Worm (Caenorhabditis elegans) whole organism, L4 larva: ENCODE data around the gene rpl-16.

ENCODE experiments used
- F10B5.3 ChIP-seq: sonication (generic microtip); optimal IDR thresholded peaks from 2 replicates; lab custom pipeline; 2016; ENCODE audit warnings: mild to moderate bottlenecking, missing genetic modification characterization, missing compliant biosample characterization
- F49E8.2 ChIP-seq: sonication (generic microtip); optimal IDR thresholded peaks from 2 replicates; lab custom pipeline; 2016; ENCODE audit warnings: missing compliant biosample characterization, mild to moderate bottlenecking, missing genetic modification characterization, borderline replicate concordance
- T20F7.1 ChIP-seq: fragments of 200-800 bp; sonication (Bioruptor generic); optimal IDR thresholded peaks from 2 replicates; lab custom pipeline; 2018; ENCODE audit warnings: mild to moderate bottlenecking, missing genetic modification characterization, missing compliant biosample characterization
- Y105C5A.15 ChIP-seq: fragments of 200-800 bp; sonication (Bioruptor generic); IDR thresholded peaks from 2 replicates; pipeline ENCODE4 v1.3.6; 2022; ENCODE audit warnings: missing genetic modification characterization, missing compliant biosample characterization
- Y48G9A.11 ChIP-seq: fragments of 200-800 bp; sonication (Bioruptor generic); IDR thresholded peaks from 2 replicates; pipeline ENCODE4 v1.3.6; 2022; ENCODE audit warnings: missing genetic modification reagents, missing genetic modification characterization, missing compliant biosample characterization
- Y5F2A.4 ChIP-seq: fragments of 200-800 bp; sonication (Bioruptor generic); optimal IDR thresholded peaks from 2 replicates; lab custom pipeline; 2018; ENCODE audit warnings: mild to moderate bottlenecking, missing genetic modification characterization, missing compliant biosample characterization
- Y75B8A.6 ChIP-seq: fragments of 200-800 bp; sonication (Bioruptor generic); IDR thresholded peaks from 2 replicates; pipeline ENCODE4 v1.3.6; 2022; ENCODE audit warnings: missing genetic modification reagents, missing genetic modification characterization, missing compliant biosample characterization
- ZK337.2 ChIP-seq: fragments of 200-800 bp; sonication (Bioruptor generic); IDR thresholded peaks from 2 replicates; pipeline ENCODE4 v1.3.6; 2022; ENCODE audit warnings: missing genetic modification reagents, missing genetic modification characterization, missing compliant biosample characterization
- ZK546.5 ChIP-seq, 2 experiments: sonication (generic microtip); optimal IDR thresholded peaks; 2 replicates each; lab custom pipeline; 2017; ENCODE audit warnings: missing biosample characterization in 2 of 2, missing genetic modification characterization in 2 of 2
- aha-1 ChIP-seq: fragments of 150-350 bp; peaks from one replicate; lab custom pipeline; 2014; ENCODE audit warnings: missing biosample characterization, missing genetic modification characterization
- attf-4 ChIP-seq: sonication (generic microtip); optimal IDR thresholded peaks from 3 replicates; lab custom pipeline; 2017; ENCODE audit warnings: missing biosample characterization, missing genetic modification characterization
- ceh-44 ChIP-seq: fragments of 200-800 bp; sonication (Bioruptor generic); IDR thresholded peaks from 2 replicates; pipeline ENCODE4 v1.3.6; 2022; ENCODE audit warnings: missing genetic modification reagents, missing genetic modification characterization, missing compliant biosample characterization
- ceh-62 ChIP-seq: sonication (generic microtip); optimal IDR thresholded peaks from 2 replicates; lab custom pipeline; 2017; ENCODE audit warnings: missing biosample characterization, missing genetic modification characterization
- daf-16 ChIP-seq, 3 experiments: sonication (generic microtip); optimal IDR thresholded peaks; 2 replicates each; lab custom pipeline; 2016 to 2017; ENCODE audit warnings: missing genetic modification characterization in 3 of 3, missing genetic modification reagents in 3 of 3, mild to moderate bottlenecking in 2 of 3, missing compliant biosample characterization in 2 of 3, missing biosample characterization in 1 of 3, moderate library complexity in 1 of 3
- daf-8 ChIP-seq: fragments of 200-800 bp; sonication (Bioruptor generic); IDR thresholded peaks from 2 replicates; pipeline ENCODE4 v1.3.6; 2022; ENCODE audit warnings: missing genetic modification characterization, missing compliant biosample characterization
- dmd-6 ChIP-seq: fragments of 200-800 bp; sonication (Bioruptor generic); IDR thresholded peaks from 2 replicates; pipeline ENCODE4 v1.3.6; 2022; ENCODE audit warnings: missing genetic modification reagents, missing genetic modification characterization, missing compliant biosample characterization
- duxl-1 ChIP-seq: sonication (generic microtip); optimal IDR thresholded peaks from 2 replicates; lab custom pipeline; 2016; ENCODE audit warnings: mild to moderate bottlenecking, missing genetic modification characterization, moderate library complexity, missing compliant biosample characterization; ENCODE audit not compliant: poor library complexity
- dve-1 ChIP-seq: sonication (generic microtip); optimal IDR thresholded peaks from 2 replicates; lab custom pipeline; 2017; ENCODE audit warnings: antibody characterized with exemption, mild to moderate bottlenecking, missing genetic modification characterization, missing compliant biosample characterization; ENCODE audit not compliant: insufficient read depth
- egl-27 ChIP-seq: sonication (generic microtip); optimal IDR thresholded peaks from 3 replicates; lab custom pipeline; 2017; ENCODE audit warnings: missing biosample characterization, missing genetic modification reagents, missing genetic modification characterization
- gei-8 ChIP-seq: fragments of 200-800 bp; sonication (Bioruptor generic); optimal IDR thresholded peaks from 2 replicates; lab custom pipeline; 2018; ENCODE audit warnings: mild to moderate bottlenecking, missing genetic modification characterization, missing compliant biosample characterization
- hif-1 ChIP-seq, 2 experiments: sonication (generic microtip); optimal IDR thresholded peaks; 2 replicates each; lab custom pipeline; 2016 to 2017; ENCODE audit warnings: missing compliant biosample characterization in 2 of 2, missing genetic modification characterization in 2 of 2, missing genetic modification reagents in 2 of 2, missing genotype in 2 of 2, mild to moderate bottlenecking in 1 of 2
- lin-1 ChIP-seq: fragments of 200-800 bp; sonication (Bioruptor generic); IDR thresholded peaks from 2 replicates; pipeline ENCODE4 v1.3.6; 2022; ENCODE audit warnings: missing genetic modification reagents, missing genetic modification characterization, missing compliant biosample characterization
- lin-15B ChIP-seq: fragments of 150-350 bp; sonication (generic microtip); optimal IDR thresholded peaks from 3 replicates; lab custom pipeline; 2014; ENCODE audit warnings: missing biosample characterization, missing genetic modification characterization
- madf-5 ChIP-seq, 2 experiments: fragments of 200-800 bp; sonication (Bioruptor generic); IDR thresholded peaks; 2 replicates each; pipeline ENCODE4 v1.3.6; 2022; ENCODE audit warnings: missing compliant biosample characterization in 2 of 2, missing genetic modification characterization in 2 of 2
- mxl-2 ChIP-seq: fragments of 200-800 bp; sonication (Bioruptor generic); conservative IDR thresholded peaks from 2 replicates; pipeline ENCODE4 v1.3.6; 2022; ENCODE audit warnings: missing genetic modification reagents, missing genetic modification characterization, missing compliant biosample characterization
- nhr-10 ChIP-seq: fragments of 150-350 bp; optimal IDR thresholded peaks from 2 replicates; lab custom pipeline; 2014; ENCODE audit warnings: missing biosample characterization, missing genetic modification characterization
- nhr-11 ChIP-seq: fragments of 150-350 bp; optimal IDR thresholded peaks from 2 replicates; lab custom pipeline; 2014; ENCODE audit warnings: missing biosample characterization, missing genetic modification characterization
- nhr-25 ChIP-seq: sonication (generic microtip); optimal IDR thresholded peaks from 2 replicates; lab custom pipeline; 2017; ENCODE audit warnings: missing genetic modification characterization, mild to moderate bottlenecking, missing compliant biosample characterization, antibody characterized with exemption, moderate library complexity, borderline replicate concordance; ENCODE audit not compliant: insufficient read depth
- nhr-42 ChIP-seq: fragments of 200-800 bp; sonication (Bioruptor generic); IDR thresholded peaks from 2 replicates; pipeline ENCODE4 v1.3.6; 2022; ENCODE audit warnings: missing genetic modification characterization, missing compliant biosample characterization
- nhr-48 ChIP-seq: sonication (generic microtip); optimal IDR thresholded peaks from 2 replicates; lab custom pipeline; 2016; ENCODE audit warnings: mild to moderate bottlenecking, missing genetic modification characterization, missing compliant biosample characterization
- nhr-76 ChIP-seq: fragments of 150-350 bp; optimal IDR thresholded peaks from 2 replicates; lab custom pipeline; 2014; ENCODE audit warnings: missing biosample characterization, missing genetic modification characterization
- pha-4 ChIP-seq, 2 experiments: fragments of 150-350 bp in 1 of 2; fragments of 200-800 bp in 1 of 2; sonication (Bioruptor generic) in 1 of 2; IDR thresholded peaks in 1 of 2; optimal IDR thresholded peaks in 1 of 2; 2 replicates each; pipeline versions ENCODE4 v1.3.6 to Lab custom; 2014 to 2022; ENCODE audit warnings: missing genetic modification characterization in 2 of 2, missing genetic modification reagents in 2 of 2, missing biosample characterization in 1 of 2, missing compliant biosample characterization in 1 of 2
- php-3 ChIP-seq: fragments of 200-800 bp; sonication (Bioruptor generic); IDR thresholded peaks from 2 replicates; pipeline ENCODE4 v1.3.6; 2022; ENCODE audit warnings: missing genetic modification reagents, missing genetic modification characterization, missing compliant biosample characterization
- rbr-2 ChIP-seq: sonication (generic microtip); optimal IDR thresholded peaks from 2 replicates; lab custom pipeline; 2016; ENCODE audit warnings: missing genotype, missing genetic modification characterization, missing compliant biosample characterization
- saeg-2 ChIP-seq: fragments of 200-800 bp; sonication (Bioruptor generic); IDR thresholded peaks from 2 replicates; pipeline ENCODE4 v1.3.6; 2022; ENCODE audit warnings: missing genetic modification reagents, missing genetic modification characterization, missing compliant biosample characterization
- sdz-12 ChIP-seq: fragments of 200-800 bp; sonication (Bioruptor generic); optimal IDR thresholded peaks from 2 replicates; lab custom pipeline; 2018; ENCODE audit warnings: mild to moderate bottlenecking, missing genetic modification characterization, missing compliant biosample characterization
- snpc-4 ChIP-seq: fragments of 150-350 bp; optimal IDR thresholded peaks from 2 replicates; lab custom pipeline; 2014; ENCODE audit warnings: missing biosample characterization, missing genetic modification characterization
- spr-1 ChIP-seq: sonication (generic microtip); optimal IDR thresholded peaks from 2 replicates; lab custom pipeline; 2016; ENCODE audit warnings: mild to moderate bottlenecking, missing genetic modification characterization, missing compliant biosample characterization
- spr-3 ChIP-seq: fragments of 200-800 bp; sonication (Bioruptor generic); optimal IDR thresholded peaks from 2 replicates; lab custom pipeline; 2018; ENCODE audit warnings: mild to moderate bottlenecking, missing genetic modification characterization, missing compliant biosample characterization
- tag-97 ChIP-seq: fragments of 200-800 bp; sonication (Bioruptor generic); IDR thresholded peaks from 2 replicates; pipeline ENCODE4 v1.3.6; 2022; ENCODE audit warnings: missing genetic modification characterization, missing compliant biosample characterization
- tra-1 ChIP-seq: fragments of 200-800 bp; sonication (Bioruptor generic); IDR thresholded peaks from 2 replicates; pipeline ENCODE4 v1.3.6; 2022; ENCODE audit warnings: missing genetic modification reagents, missing genetic modification characterization, missing compliant biosample characterization
- unc-62 ChIP-seq, 3 experiments: fragments of 150-350 bp in 1 of 3; sonication (generic microtip); optimal IDR thresholded peaks in 2 of 3; peaks in 1 of 3; 1 replicate in 1 of 3; 2 replicates in 2 of 3; lab custom pipeline; 2014 to 2017; ENCODE audit warnings: missing biosample characterization in 3 of 3, missing genetic modification characterization in 3 of 3, missing genetic modification reagents in 3 of 3, missing genotype in 1 of 3
- zfp-3 ChIP-seq: fragments of 200-800 bp; sonication (Bioruptor generic); conservative IDR thresholded peaks from 2 replicates; pipeline ENCODE4 v1.3.6; 2022; ENCODE audit warnings: missing genetic modification reagents, missing genetic modification characterization, missing compliant biosample characterization
- ztf-7 ChIP-seq: fragments of 150-350 bp; optimal IDR thresholded peaks from 2 replicates; lab custom pipeline; 2014; ENCODE audit warnings: missing biosample characterization, missing genetic modification characterization

Gene rpl-16

DNA sequence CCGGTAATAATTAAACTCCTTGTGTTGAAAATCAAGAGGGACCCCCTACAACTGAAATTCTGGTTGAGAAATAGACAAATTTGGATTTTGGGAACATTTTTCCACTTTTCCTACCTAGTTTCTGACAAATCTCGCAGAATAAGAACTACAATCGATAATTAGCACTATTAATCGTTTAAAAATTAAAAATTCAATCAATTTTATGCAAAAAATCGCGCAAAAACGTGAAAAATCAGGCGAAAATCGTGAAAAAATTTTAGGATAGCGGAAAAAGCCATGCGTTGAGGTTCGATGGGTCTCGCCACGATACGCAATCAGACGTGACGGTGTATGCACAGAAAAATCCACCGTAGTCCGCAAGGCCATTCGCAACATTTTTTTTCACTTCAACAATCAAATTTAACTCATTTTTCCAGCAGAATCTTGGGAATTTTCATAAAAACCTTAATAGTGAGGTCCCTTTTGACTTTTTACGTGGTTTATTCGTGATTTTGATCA lies 1.7 kb upstream of the rpl-16 start, which contains the start of gene lias-1 (continued):
- TF ChIP-seq zfp-3 (GFP tag; lab: Robert Waterston, UW) (no peak), nhr-76 (tag; lab: Kevin White, UChicago) (no peak), ceh-44 (no peak), Y5F2A.4 (no peak), ztf-7 (peak; percentile 6)

DNA sequence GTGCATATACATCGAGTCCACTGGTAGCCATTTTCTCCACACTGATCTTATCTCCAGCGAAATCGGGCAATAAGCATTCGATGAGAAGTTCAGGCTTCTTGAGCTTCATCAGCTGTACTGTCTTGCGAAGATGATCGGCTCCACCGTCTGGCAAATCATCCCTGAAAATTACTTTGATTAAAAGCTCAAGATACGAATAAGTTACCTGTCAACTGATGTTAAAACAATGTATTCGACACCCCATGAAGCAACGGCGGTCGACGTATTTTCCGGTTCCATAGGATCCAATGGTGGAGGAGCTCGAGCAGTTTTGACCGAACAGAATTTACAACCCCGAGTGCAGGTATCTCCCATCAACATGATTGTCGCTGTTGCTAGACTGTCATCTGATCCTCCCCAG lies 835 bp upstream of the rpl-16 start:
- TF ChIP-seq aha-1 (tag; lab: Kevin White, UChicago) (peak; percentile 90), Y48G9A.11 (GFP tag; lab: Robert Waterston, UW) (peak; percentile 30; the same call in 1 of the 2 replicates), madf-5 (GFP tag; IDR thresholded peaks at IDR 0.05; lab: Robert Waterston, UW) (no peak)

DNA sequence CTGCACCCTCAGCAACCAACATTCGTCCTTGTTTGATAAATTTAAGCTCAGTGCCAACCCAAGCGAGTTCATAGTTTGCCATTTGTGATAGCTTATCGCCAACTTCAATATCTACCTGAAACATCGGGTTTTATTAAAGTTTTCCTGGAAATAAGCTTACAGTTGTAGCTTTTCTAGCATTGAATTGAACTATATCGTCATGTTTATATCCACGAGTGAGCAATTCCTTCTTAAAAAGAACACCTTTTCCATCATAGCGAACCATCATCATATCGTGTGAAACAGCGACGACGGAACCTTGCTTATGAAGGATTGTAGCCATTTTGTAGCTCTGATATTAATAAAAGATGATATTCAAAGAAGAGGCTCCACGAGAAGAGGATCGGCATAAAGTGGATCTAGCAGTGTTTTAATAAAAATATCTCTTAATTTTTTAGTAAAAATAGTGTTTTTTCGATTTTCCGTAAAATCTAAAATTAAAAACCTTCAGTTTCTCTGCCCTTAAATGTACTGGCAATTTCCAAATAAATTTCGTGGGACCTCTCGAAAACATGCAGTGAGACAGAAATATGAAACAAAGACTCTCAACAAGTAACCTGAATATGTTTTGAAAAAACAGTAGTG lies 1.1 kb downstream of the rpl-16 start, which contains the start of gene M01F1.8:
Gene M01F1.8, minus strand, starts transcription at position 335 of the 624 bp plus-strand sequence.
- TF ChIP-seq nhr-25 (tag; lab: Kevin White, UChicago) (no peak), F10B5.3 (tag; lab: Kevin White, UChicago) (peak; percentile 54), tag-97 (no peak), daf-8 (no peak), egl-27 (tag; lab: Kevin White, UChicago) (no peak), duxl-1 (tag; lab: Kevin White, UChicago) (no peak), spr-1 (tag; lab: Kevin White, UChicago) (no peak), saeg-2 (no peak), rbr-2 (tag; lab: Kevin White, UChicago) (no peak), lin-1 (GFP tag; lab: Robert Waterston, UW) (no peak), ceh-62 (tag; lab: Kevin White, UChicago) (no peak), ZK337.2 (no peak), Y75B8A.6 (GFP tag; lab: Robert Waterston, UW) (no peak), tra-1 (GFP tag; lab: Robert Waterston, UW) (no peak), madf-5 (GFP tag; IDR thresholded peaks at IDR 0.05; lab: Robert Waterston, UW) (no peak), mxl-2 (GFP tag; lab: Robert Waterston, UW) (no peak), nhr-48 (no peak), php-3 (GFP tag; lab: Robert Waterston, UW) (no peak), sdz-12 (GFP tag; lab: Kevin White, UChicago) (no peak), dve-1 (no peak), nhr-11 (tag; lab: Kevin White, UChicago) (no peak), F49E8.2 (tag; lab: Kevin White, UChicago) (peak; percentile 46), dmd-6 (GFP tag; lab: Robert Waterston, UW) (no peak), nhr-42 (no peak), attf-4 (tag; lab: Kevin White, UChicago) (no peak), pha-4 (GFP tag; IDR thresholded peaks at IDR 0.05; lab: Robert Waterston, UW) (no peak), pha-4 (tag; optimal IDR thresholded peaks at IDR 0.05; lab: Kevin White, UChicago) (no peak), ZK546.5 (tag; optimal IDR thresholded peaks at IDR 0.05; lab: Kevin White, UChicago) (no peak), nhr-10 (tag; lab: Kevin White, UChicago) (no peak), Y105C5A.15 (0 out of 2 replicates have a peak, but pooled peaks have one; percentile 28), gei-8 (GFP tag; lab: Kevin White, UChicago) (no peak), snpc-4 (tag; lab: Kevin White, UChicago) (no peak), unc-62 (GFP tag; optimal IDR thresholded peaks at IDR 0.05 in 1 of 2; lab: Kevin White, UChicago) (peak in 1 of 2 experiments; percentile 77), unc-62 (tag; optimal IDR thresholded peaks at IDR 0.05; lab: Kevin White, UChicago) (no peak), spr-3 (no peak), lin-15B (tag; lab: Kevin White, UChicago) (no peak), hif-1 (tag; optimal IDR thresholded peaks at IDR 0.05; lab: Kevin White, UChicago) (no peak), Y5F2A.4 (no peak), T20F7.1 (GFP tag; lab: Kevin White, UChicago) (no peak), daf-16 (GFP tag; optimal IDR thresholded peaks at IDR 0.05; lab: Kevin White, UChicago) (peak in 1 of 2 experiments; percentile 11), daf-16 (tag; optimal IDR thresholded peaks at IDR 0.05; lab: Kevin White, UChicago) (peak; percentile 3)
